Fruit fly (Drosophila melanogaster): ENCODE data around the gene LysX.
A peak's percentile ranks its signal among the peaks of the same experiment; 100 is the strongest.

Gene LysX

dm6 chr3L:1166266-1166665 lies 28.8 kb downstream of the LysX start:
- TF ChIP-seq br (GFP tag; optimal IDR thresholded peaks at IDR 0.05): no peak
- no peak for TF ChIP-seq Dif (GFP tag; optimal IDR thresholded peaks at IDR 0.05; ENCODE audit: partially characterized antibody)
- TF ChIP-seq sv (GFP tag; optimal IDR thresholded peaks at IDR 0.05): no peak
- TF ChIP-seq HLH106 (tag; optimal IDR thresholded peaks at IDR 0.05): no peak
- no peak for TF ChIP-seq CrebA (GFP tag; optimal IDR thresholded peaks at IDR 0.05; ENCODE audit: borderline replicate concordance)
- no peak for TF ChIP-seq fru (GFP tag; optimal IDR thresholded peaks at IDR 0.05)
- no peak for TF ChIP-seq Mio (GFP tag; optimal IDR thresholded peaks at IDR 0.05)
- TF ChIP-seq dsf (GFP tag; optimal IDR thresholded peaks at IDR 0.05; ENCODE audit: borderline replicate concordance): no peak
- TF ChIP-seq foxo (GFP tag; optimal IDR thresholded peaks at IDR 0.05): no peak
- no peak for TF ChIP-seq woc (GFP tag; optimal IDR thresholded peaks at IDR 0.05)
- no peak for TF ChIP-seq pan (optimal IDR thresholded peaks at IDR 0.05)

dm6 chr3L:1165808-1166207 lies 29.3 kb downstream of the LysX start:
- TF ChIP-seq ey (GFP tag; optimal IDR thresholded peaks at IDR 0.05) (no peak), Hr83 (GFP tag; optimal IDR thresholded peaks at IDR 0.05; ENCODE audit: poor library complexity, severe bottlenecking) (no peak), Vsx2 (GFP tag; optimal IDR thresholded peaks at IDR 0.05; ENCODE audit: partially characterized antibody) (no peak), h (GFP tag; optimal IDR thresholded peaks at IDR 0.05) (no peak), OdsH (GFP tag; optimal IDR thresholded peaks at IDR 0.05) (no peak)

dm6 chr3L:1152540-1153348 lies 42.4 kb downstream of the LysX start:
- no peak for TF ChIP-seq Mio (GFP tag; optimal IDR thresholded peaks at IDR 0.05)
- no peak for TF ChIP-seq OdsH (GFP tag; optimal IDR thresholded peaks at IDR 0.05)
- no peak for TF ChIP-seq brk (GFP tag; optimal IDR thresholded peaks at IDR 0.05)
- no peak for TF ChIP-seq dsf (GFP tag; optimal IDR thresholded peaks at IDR 0.05; ENCODE audit: borderline replicate concordance)
- TF ChIP-seq tai (GFP tag; optimal IDR thresholded peaks at IDR 0.05): no peak
- no peak for TF ChIP-seq sv (GFP tag; optimal IDR thresholded peaks at IDR 0.05)

- TF ChIP-seq lola (GFP tag; optimal IDR thresholded peaks at IDR 0.05): no peak
- no peak for TF ChIP-seq Rel (GFP tag; optimal IDR thresholded peaks at IDR 0.05)
- TF ChIP-seq Rel (tag; optimal IDR thresholded peaks at IDR 0.05): no peak
- TF ChIP-seq sv (GFP tag; optimal IDR thresholded peaks at IDR 0.05): peak; percentile 36
- TF ChIP-seq foxo (GFP tag; optimal IDR thresholded peaks at IDR 0.05): peak in 1 of 2 experiments; percentile 19
- TF ChIP-seq sage (GFP tag; optimal IDR thresholded peaks at IDR 0.05): no peak
- no peak for TF ChIP-seq GATAd (GFP tag; optimal IDR thresholded peaks at IDR 0.05)
- no peak for TF ChIP-seq Dfd (GFP tag; optimal IDR thresholded peaks at IDR 0.05)
These were observed 43.4 kb downstream of the LysX start for dm6 chr3L:1151691-1152090.

dm6 chr3L:1149230-1149629 lies 45.9 kb downstream of the LysX start:
- TF ChIP-seq Vsx2 (GFP tag; optimal IDR thresholded peaks at IDR 0.05; ENCODE audit: partially characterized antibody) (no peak), tai (GFP tag; optimal IDR thresholded peaks at IDR 0.05) (no peak), CrebA (GFP tag; optimal IDR thresholded peaks at IDR 0.05; ENCODE audit: borderline replicate concordance) (no peak), Abd-B (GFP tag; optimal IDR thresholded peaks at IDR 0.05) (no peak), OdsH (GFP tag; optimal IDR thresholded peaks at IDR 0.05) (no peak), Hnf4 (GFP tag; optimal IDR thresholded peaks at IDR 0.05) (no peak), N (GFP tag; optimal IDR thresholded peaks at IDR 0.05) (no peak), usp (GFP tag; optimal IDR thresholded peaks at IDR 0.05) (no peak), lola (GFP tag; optimal IDR thresholded peaks at IDR 0.05) (no peak), psq (GFP tag; optimal IDR thresholded peaks at IDR 0.05) (no peak), br (GFP tag; optimal IDR thresholded peaks at IDR 0.05) (no peak), pan (optimal IDR thresholded peaks at IDR 0.05) (no peak), Myc (optimal IDR thresholded peaks at IDR 0.05) (no peak), rgr (GFP tag; optimal IDR thresholded peaks at IDR 0.05) (no peak), CG9705 (GFP tag; optimal IDR thresholded peaks at IDR 0.05) (no peak), Rel (GFP tag; optimal IDR thresholded peaks at IDR 0.05) (no peak), Rel (tag; optimal IDR thresholded peaks at IDR 0.05) (no peak), dmrt93B (GFP tag; optimal IDR thresholded peaks at IDR 0.05) (no peak), dsf (GFP tag; optimal IDR thresholded peaks at IDR 0.05; ENCODE audit: borderline replicate concordance) (no peak), Dif (GFP tag; optimal IDR thresholded peaks at IDR 0.05; ENCODE audit: partially characterized antibody) (no peak)
